Fruit fly (Drosophila melanogaster): ENCODE measurements around the gene C3G.

C3G gene

DNA sequence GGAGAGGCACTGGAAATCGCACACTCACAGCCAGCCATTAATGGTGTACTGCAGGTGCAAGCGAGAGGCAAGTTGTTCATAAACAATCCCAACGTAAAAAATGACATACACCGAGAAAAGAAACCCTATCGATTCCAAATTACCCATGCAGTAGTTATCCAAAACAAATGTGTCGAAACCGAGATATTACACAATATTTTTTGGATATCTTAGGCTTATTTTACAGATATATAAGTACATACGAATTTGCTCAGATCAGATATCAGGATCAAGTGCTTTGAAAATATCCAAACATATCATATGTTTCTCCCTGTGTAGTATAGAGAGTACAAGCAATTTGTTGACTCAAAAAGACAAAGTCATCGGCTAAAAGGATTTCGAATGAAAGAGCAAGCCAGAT lies 26.0 kb downstream of the C3G start (continued):
- TF ChIP-seq CG2199 (GFP tag; IDR thresholded peaks at IDR 0.05) = no peak
- no peak for TF ChIP-seq crc (GFP tag; optimal IDR thresholded peaks at IDR 0.05)
- no peak for TF ChIP-seq Nf-YC (tag; optimal IDR thresholded peaks at IDR 0.05)
- no peak for TF ChIP-seq CG4707 (GFP tag; optimal IDR thresholded peaks at IDR 0.05)
- TF ChIP-seq Dbx (GFP tag; IDR thresholded peaks at IDR 0.05) = no peak
- TF ChIP-seq Rfx (GFP tag; IDR thresholded peaks at IDR 0.05) = no peak
- TF ChIP-seq CG12391 (tag; optimal IDR thresholded peaks at IDR 0.05) = peak; percentile 12
- TF ChIP-seq CG31441 (GFP tag; IDR thresholded peaks at IDR 0.05) = no peak
- TF ChIP-seq CG10321 (GFP tag; IDR thresholded peaks at IDR 0.05) = no peak
- TF ChIP-seq Doc2 (GFP tag; IDR thresholded peaks at IDR 0.05) = no peak
- no peak for TF ChIP-seq CG12155 (GFP tag; optimal IDR thresholded peaks at IDR 0.05)
- no peak for TF ChIP-seq fru (optimal IDR thresholded peaks at IDR 0.05)
- TF ChIP-seq sna (GFP tag; IDR thresholded peaks at IDR 0.05; ENCODE audit: partially characterized antibody) = no peak
- TF ChIP-seq CG9437 (GFP tag; optimal IDR thresholded peaks at IDR 0.05) = no peak
- TF ChIP-seq CG5180 (GFP tag; optimal IDR thresholded peaks at IDR 0.05) = no peak
- no peak for TF ChIP-seq pnt (GFP tag; optimal IDR thresholded peaks at IDR 0.05)
- TF ChIP-seq CG4820 (GFP tag; optimal IDR thresholded peaks at IDR 0.05) = no peak
- no peak for TF ChIP-seq Scr (GFP tag; IDR thresholded peaks at IDR 0.05; ENCODE audit: partially characterized antibody)
- peak; percentile 78 for TF ChIP-seq zf30C (GFP tag; optimal IDR thresholded peaks at IDR 0.05)
- TF ChIP-seq CG2678 (tag; optimal IDR thresholded peaks at IDR 0.05) = no peak
- TF ChIP-seq CG17829 (tag; optimal IDR thresholded peaks at IDR 0.05) = peak; percentile 0
- TF ChIP-seq CG16779 (GFP tag; IDR thresholded peaks at IDR 0.05) = no peak
- no peak for TF ChIP-seq Hr78 (GFP tag; optimal IDR thresholded peaks at IDR 0.05)
- TF ChIP-seq NK7.1 (GFP tag; optimal IDR thresholded peaks at IDR 0.05) = no peak
- TF ChIP-seq cg (GFP tag; optimal IDR thresholded peaks at IDR 0.05) = no peak
- no peak for TF ChIP-seq gt (GFP tag; IDR thresholded peaks at IDR 0.05)
- no peak for TF ChIP-seq lmd (GFP tag; IDR thresholded peaks at IDR 0.05)
- no peak for TF ChIP-seq dmrt99B (tag; optimal IDR thresholded peaks at IDR 0.05)
- no peak for TF ChIP-seq CG8359 (GFP tag; optimal IDR thresholded peaks at IDR 0.05; ENCODE audit: borderline replicate concordance)
- no peak for TF ChIP-seq Bteb2 (GFP tag; optimal IDR thresholded peaks at IDR 0.05)
- TF ChIP-seq CG9932 (GFP tag; IDR thresholded peaks at IDR 0.05) = no peak
- no peak for TF ChIP-seq Blimp-1 (GFP tag; optimal IDR thresholded peaks at IDR 0.05)
- TF ChIP-seq NC2α (GFP tag; optimal IDR thresholded peaks at IDR 0.05) = no peak
- TF ChIP-seq unc-4 (GFP tag; IDR thresholded peaks at IDR 0.05; ENCODE audit: partially characterized antibody) = no peak
- TF ChIP-seq Vsx1 (GFP tag; optimal IDR thresholded peaks at IDR 0.05) = no peak
- TF ChIP-seq CG7357 (GFP tag; IDR thresholded peaks at IDR 0.05) = no peak
- TF ChIP-seq wek (GFP tag; optimal IDR thresholded peaks at IDR 0.05) = no peak
- no peak for TF ChIP-seq salm (tag; optimal IDR thresholded peaks at IDR 0.05)
- TF ChIP-seq chinmo (GFP tag; IDR thresholded peaks at IDR 0.05; ENCODE audit: partially characterized antibody) = no peak
- no peak for TF ChIP-seq ash1 (GFP tag; optimal IDR thresholded peaks at IDR 0.05)
- TF ChIP-seq CG17385 (GFP tag; optimal IDR thresholded peaks at IDR 0.05) = no peak
- TF ChIP-seq CG4328 (GFP tag; optimal IDR thresholded peaks at IDR 0.05) = no peak
- no peak for TF ChIP-seq crp (GFP tag; optimal IDR thresholded peaks at IDR 0.05)
- TF ChIP-seq CG3726 (GFP tag; IDR thresholded peaks at IDR 0.05) = no peak
- no peak for TF ChIP-seq Jarid2 (GFP tag; optimal IDR thresholded peaks at IDR 0.05)
- TF ChIP-seq CG10543 (GFP tag; optimal IDR thresholded peaks at IDR 0.05) = no peak
- no peak for TF ChIP-seq Hsf (GFP tag; optimal IDR thresholded peaks at IDR 0.05)
- TF ChIP-seq sqz (GFP tag; optimal IDR thresholded peaks at IDR 0.05) = no peak
- TF ChIP-seq CG18476 (GFP tag; optimal IDR thresholded peaks at IDR 0.05) = no peak
- TF ChIP-seq CG30403 (GFP tag; optimal IDR thresholded peaks at IDR 0.05) = no peak
- no peak for TF ChIP-seq CG13775 (GFP tag; optimal IDR thresholded peaks at IDR 0.05)

Measured in whole organism, embryonic.